Fruit fly (Drosophila melanogaster): Measurements from ENCODE around the gene Sf3a1.

The Sf3a1 gene

dm6 chr3R:16996059-16996959 is 5.8 kb downstream of the Sf3a1 start, which contains the start of the genes EMC2A and CG3534 (continued):
- no peak for TF ChIP-seq CG8478 (optimal IDR thresholded peaks at IDR 0.05)
- TF ChIP-seq Dad (GFP tag; optimal IDR thresholded peaks at IDR 0.05): no peak
- no peak for TF ChIP-seq Ravus (GFP tag; IDR thresholded peaks at IDR 0.05)
- TF ChIP-seq NC2β (GFP tag; optimal IDR thresholded peaks at IDR 0.05): no peak
- no peak for TF ChIP-seq NfI (GFP tag; optimal IDR thresholded peaks at IDR 0.05)
- no peak for TF ChIP-seq CG6791 (GFP tag; IDR thresholded peaks at IDR 0.05; ENCODE audit: partially characterized antibody)
- TF ChIP-seq CG15073 (GFP tag; optimal IDR thresholded peaks at IDR 0.05): no peak
- TF ChIP-seq CTCF (GFP tag; optimal IDR thresholded peaks at IDR 0.05): no peak
- no peak for TF ChIP-seq CG6854 (GFP tag; optimal IDR thresholded peaks at IDR 0.05)
- 0 out of 4 replicates have a peak, but pooled peaks have one; percentile 16 for TF ChIP-seq Dll (GFP tag; IDR thresholded peaks at IDR 0.05; ENCODE audit: partially characterized antibody)
- no peak for TF ChIP-seq ham (GFP tag; IDR thresholded peaks at IDR 0.05)
- no peak for TF ChIP-seq CG13123 (GFP tag; optimal IDR thresholded peaks at IDR 0.05)
- no peak for TF ChIP-seq CG2875 (GFP tag; optimal IDR thresholded peaks at IDR 0.05)
- TF ChIP-seq HLH3B (GFP tag; IDR thresholded peaks at IDR 0.05): no peak
- no peak for TF ChIP-seq Adf1 (GFP tag; IDR thresholded peaks at IDR 0.05)
- TF ChIP-seq CG16863 (GFP tag; optimal IDR thresholded peaks at IDR 0.05): no peak
- no peak for TF ChIP-seq Dp (GFP tag; optimal IDR thresholded peaks at IDR 0.05)
- TF ChIP-seq MTF-1 (GFP tag; optimal IDR thresholded peaks at IDR 0.05; ENCODE audit: borderline replicate concordance): no peak
- no peak for TF ChIP-seq CG12769 (tag; optimal IDR thresholded peaks at IDR 0.05)
- TF ChIP-seq Ptx1 (GFP tag; IDR thresholded peaks at IDR 0.05): no peak
- no peak for TF ChIP-seq esg (GFP tag; conservative IDR thresholded peaks at IDR 0.05)
- no peak for TF ChIP-seq run (tag; optimal IDR thresholded peaks at IDR 0.05)
- no peak for TF ChIP-seq yki (optimal IDR thresholded peaks at IDR 0.05)
- TF ChIP-seq fd96Cb (tag; optimal IDR thresholded peaks at IDR 0.05): no peak
- TF ChIP-seq CG1529 (GFP tag; optimal IDR thresholded peaks at IDR 0.05): no peak
- no peak for TF ChIP-seq Poxn (GFP tag; IDR thresholded peaks at IDR 0.05)
- TF ChIP-seq repo (GFP tag; optimal IDR thresholded peaks at IDR 0.05): no peak
- no peak; the same call in 1 of the 2 replicates for TF ChIP-seq Bgb (GFP tag; IDR thresholded peaks at IDR 0.05; ENCODE audit: partially characterized antibody)
- TF ChIP-seq CG12942 (GFP tag; optimal IDR thresholded peaks at IDR 0.05): no peak
- TF ChIP-seq CG3407 (GFP tag; optimal IDR thresholded peaks at IDR 0.05): no peak
- TF ChIP-seq CG1792 (GFP tag; optimal IDR thresholded peaks at IDR 0.05): no peak
- TF ChIP-seq slp2 (GFP tag; optimal IDR thresholded peaks at IDR 0.05): no peak
- 0 out of 2 replicates have a peak, but pooled peaks have one; percentile 20 for TF ChIP-seq CG9215 (GFP tag; IDR thresholded peaks at IDR 0.05)
- no peak for TF ChIP-seq Fer1 (GFP tag; optimal IDR thresholded peaks at IDR 0.05)
- TF ChIP-seq CG33557 (GFP tag; optimal IDR thresholded peaks at IDR 0.05): no peak
- no peak for TF ChIP-seq CG12391 (tag; optimal IDR thresholded peaks at IDR 0.05)
- TF ChIP-seq twi (tag; optimal IDR thresholded peaks at IDR 0.05): no peak
- no peak for TF ChIP-seq crol (GFP tag; IDR thresholded peaks at IDR 0.05)
- TF ChIP-seq phol (tag; optimal IDR thresholded peaks at IDR 0.05): peak; percentile 68
- TF ChIP-seq ttk (GFP tag; IDR thresholded peaks at IDR 0.05): no peak
- no peak for TF ChIP-seq scrt (GFP tag; optimal IDR thresholded peaks at IDR 0.05)
- no peak for TF ChIP-seq CG16779 (GFP tag; IDR thresholded peaks at IDR 0.05)
- TF ChIP-seq CG13894 (tag; optimal IDR thresholded peaks at IDR 0.05): no peak
- TF ChIP-seq CG15514 (GFP tag; optimal IDR thresholded peaks at IDR 0.05): peak; percentile 57
- no peak for TF ChIP-seq dmrt99B (tag; optimal IDR thresholded peaks at IDR 0.05)
- TF ChIP-seq D (optimal IDR thresholded peaks at IDR 0.05): no peak
- no peak for TF ChIP-seq D (GFP tag; optimal IDR thresholded peaks at IDR 0.05)
- no peak for TF ChIP-seq Elba2 (GFP tag; optimal IDR thresholded peaks at IDR 0.05)
- no peak for TF ChIP-seq ase (GFP tag; IDR thresholded peaks at IDR 0.05)
- TF ChIP-seq CG11723 (GFP tag; optimal IDR thresholded peaks at IDR 0.05): no peak
- no peak for TF ChIP-seq fu2 (GFP tag; optimal IDR thresholded peaks at IDR 0.05)
